Fruit fly (Drosophila melanogaster): ENCODE results near the gene ttk.

DNA sequence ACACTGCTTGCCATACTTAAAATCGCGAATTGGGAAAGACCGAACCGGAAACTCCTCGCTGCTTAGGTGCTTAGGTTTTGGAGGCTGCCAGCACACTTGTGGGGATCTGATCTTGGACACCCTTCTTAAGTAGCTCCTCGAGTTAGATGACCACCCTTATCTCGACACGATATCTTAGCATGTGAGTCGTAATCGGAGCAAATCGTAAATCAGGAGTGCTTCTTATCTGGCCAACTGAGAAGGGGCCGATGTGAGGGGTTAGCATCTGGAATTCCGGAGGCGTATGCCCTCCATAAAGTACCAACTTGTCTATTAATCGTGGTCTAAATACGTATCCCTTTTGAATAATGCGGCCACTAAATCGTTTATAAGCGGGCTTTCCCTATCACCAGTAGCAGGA is 40.9 kb downstream of the ttk start, which contains the start of gene salt:
- no peak for TF ChIP-seq CG8478 (optimal IDR thresholded peaks at IDR 0.05)
- TF ChIP-seq CTCF (optimal IDR thresholded peaks at IDR 0.05) = no peak

All from S2 (cell line).